Worm (Caenorhabditis elegans) whole organism, young adult: ENCODE data around the gene nep-16.

Experiments used
- B0035.1 ChIP-seq: sonication (generic microtip); optimal IDR thresholded peaks from 2 replicates; lab custom pipeline; 2016; ENCODE audit warnings: missing genetic modification characterization, mild to moderate bottlenecking, missing compliant biosample characterization, missing genotype, missing genetic modification reagents
- C17E4.6 ChIP-seq: fragments of 200-800 bp; sonication (Bioruptor generic); IDR thresholded peaks from 2 replicates; pipeline ENCODE4 v1.3.6; 2022; ENCODE audit warnings: missing genetic modification reagents, missing genetic modification characterization, missing compliant biosample characterization
- F10E7.11 ChIP-seq: sonication (generic microtip); optimal IDR thresholded peaks from 2 replicates; lab custom pipeline; 2017; ENCODE audit warnings: mild to moderate bottlenecking, missing genetic modification characterization, moderate library complexity, missing compliant biosample characterization
- F22D6.2 ChIP-seq: sonication (generic microtip); optimal IDR thresholded peaks from 2 replicates; lab custom pipeline; 2016; ENCODE audit warnings: mild to moderate bottlenecking, missing genetic modification characterization, missing compliant biosample characterization
- F23B12.7 ChIP-seq: sonication (generic microtip); optimal IDR thresholded peaks from 2 replicates; lab custom pipeline; 2017; ENCODE audit warnings: missing genetic modification characterization, mild to moderate bottlenecking, missing compliant biosample characterization, antibody characterized with exemption, moderate library complexity; ENCODE audit not compliant: insufficient read depth
- F39B2.1 ChIP-seq: fragments of 200-800 bp; sonication (Bioruptor generic); IDR thresholded peaks from 2 replicates; pipeline ENCODE4 v1.3.6; 2022; ENCODE audit warnings: missing genetic modification reagents, missing genetic modification characterization, missing compliant biosample characterization
- F55B11.4 ChIP-seq: sonication (generic microtip); optimal IDR thresholded peaks from 2 replicates; lab custom pipeline; 2016; ENCODE audit warnings: missing compliant biosample characterization, missing genetic modification characterization, borderline replicate concordance; ENCODE audit not compliant: insufficient read depth
- K11D2.4 ChIP-seq: fragments of 200-800 bp; sonication (Bioruptor generic); IDR thresholded peaks from 2 replicates; pipeline ENCODE4 v1.3.6; 2022; ENCODE audit warnings: missing genetic modification reagents, missing genetic modification characterization, missing compliant biosample characterization
- K12H6.12 ChIP-seq: fragments of 200-800 bp; sonication (Bioruptor generic); optimal IDR thresholded peaks from 2 replicates; lab custom pipeline; 2018; ENCODE audit warnings: mild to moderate bottlenecking, missing genetic modification characterization, missing compliant biosample characterization
- T26A5.8 ChIP-seq: sonication (generic microtip); optimal IDR thresholded peaks from 2 replicates; lab custom pipeline; 2016; ENCODE audit warnings: missing genetic modification characterization, missing compliant biosample characterization
- Y67H2A.10 ChIP-seq: fragments of 200-800 bp; sonication (Bioruptor generic); conservative IDR thresholded peaks from 2 replicates; pipeline ENCODE4 v1.3.6; 2022; ENCODE audit warnings: missing genetic modification reagents, missing genetic modification characterization, missing compliant biosample characterization
- Y79H2A.3 ChIP-seq: fragments of 200-800 bp; sonication (Bioruptor generic); conservative IDR thresholded peaks from 2 replicates; pipeline ENCODE4 v1.3.6; 2022; ENCODE audit warnings: missing genetic modification reagents, missing genetic modification characterization, missing compliant biosample characterization
- ZK185.1 ChIP-seq: sonication (generic microtip); optimal IDR thresholded peaks from 2 replicates; lab custom pipeline; 2016; ENCODE audit warnings: mild to moderate bottlenecking, missing genetic modification characterization, missing compliant biosample characterization; ENCODE audit not compliant: poor library complexity, severe bottlenecking
- ama-1 ChIP-seq, 3 experiments: fragments of 150-350 bp in 1 of 3; sonication (generic microtip) in 2 of 3; optimal IDR thresholded peaks; 2 replicates each; lab custom pipeline; 2014 to 2018; ENCODE audit warnings: missing biosample characterization in 2 of 3, missing genetic modification characterization in 2 of 3, missing genetic modification reagents in 2 of 3
- atf-7 ChIP-seq: sonication (generic microtip); optimal IDR thresholded peaks from 2 replicates; lab custom pipeline; 2017; ENCODE audit warnings: mild to moderate bottlenecking, missing genetic modification characterization, missing compliant biosample characterization
- athp-1 ChIP-seq: sonication (generic microtip); optimal IDR thresholded peaks from 2 replicates; lab custom pipeline; 2017; ENCODE audit warnings: mild to moderate bottlenecking, missing genetic modification characterization, missing compliant biosample characterization
- cebp-1 ChIP-seq, 2 experiments: fragments of 200-800 bp in 1 of 2; sonication (Bioruptor generic) in 1 of 2; sonication (generic microtip) in 1 of 2; IDR thresholded peaks in 1 of 2; optimal IDR thresholded peaks in 1 of 2; 2 replicates each; pipeline versions ENCODE4 v1.3.6 to Lab custom; 2017 to 2022; ENCODE audit warnings: missing compliant biosample characterization in 2 of 2, missing genetic modification characterization in 2 of 2, mild to moderate bottlenecking in 1 of 2, missing genetic modification reagents in 1 of 2, moderate library complexity in 1 of 2
- cebp-2 ChIP-seq: fragments of 200-800 bp; sonication (Bioruptor generic); IDR thresholded peaks from 2 replicates; pipeline ENCODE4 v1.3.6; 2022; ENCODE audit warnings: missing genetic modification characterization, missing compliant biosample characterization
- die-1 ChIP-seq: sonication (generic microtip); optimal IDR thresholded peaks from 2 replicates; lab custom pipeline; 2016; ENCODE audit warnings: missing genotype, mild to moderate bottlenecking, missing genetic modification characterization, missing compliant biosample characterization
- egl-18 ChIP-seq: fragments of 200-800 bp; sonication (Bioruptor generic); IDR thresholded peaks from 2 replicates; pipeline ENCODE4 v1.3.6; 2022; ENCODE audit warnings: missing genetic modification reagents, missing genetic modification characterization, missing compliant biosample characterization
- ekl-4 ChIP-seq: fragments of 200-800 bp; sonication (Bioruptor generic); IDR thresholded peaks from 2 replicates; pipeline ENCODE4 v1.3.6; 2022; ENCODE audit warnings: missing genetic modification reagents, missing genetic modification characterization, missing compliant biosample characterization
- hmg-1.2 ChIP-seq: fragments of 200-800 bp; sonication (Bioruptor generic); IDR thresholded peaks from 2 replicates; pipeline ENCODE4 v1.3.6; 2022; ENCODE audit warnings: missing genetic modification reagents, missing genetic modification characterization, missing compliant biosample characterization
- lin-35 ChIP-seq, 3 experiments: fragments of 150-350 bp in 2 of 3; sonication (generic microtip) in 1 of 3; optimal IDR thresholded peaks; 2 replicates each; lab custom pipeline; 2014 to 2018; ENCODE audit warnings: missing biosample characterization in 3 of 3, missing genetic modification characterization in 3 of 3, missing genetic modification reagents in 3 of 3
- lin-40 ChIP-seq: sonication (generic microtip); optimal IDR thresholded peaks from 2 replicates; lab custom pipeline; 2016; ENCODE audit warnings: missing genetic modification characterization, mild to moderate bottlenecking, missing compliant biosample characterization, missing genotype, missing genetic modification reagents
- lir-1 ChIP-seq: fragments of 200-800 bp; sonication (Bioruptor generic); conservative IDR thresholded peaks from 2 replicates; pipeline ENCODE4 v1.3.6; 2022; ENCODE audit warnings: missing genetic modification reagents, missing genetic modification characterization, missing compliant biosample characterization
- madf-8 ChIP-seq: fragments of 200-800 bp; sonication (Bioruptor generic); conservative IDR thresholded peaks from 2 replicates; pipeline ENCODE4 v1.3.6; 2022; ENCODE audit warnings: missing genetic modification reagents, missing genetic modification characterization, missing compliant biosample characterization
- mcd-1 ChIP-seq: fragments of 200-800 bp; sonication (Bioruptor generic); IDR thresholded peaks from 2 replicates; pipeline ENCODE4 v1.3.6; 2022; ENCODE audit warnings: missing genetic modification reagents, missing genetic modification characterization, missing compliant biosample characterization
- nfya-2 ChIP-seq: fragments of 200-800 bp; sonication (Bioruptor generic); IDR thresholded peaks from 2 replicates; pipeline ENCODE4 v1.3.6; 2022; ENCODE audit warnings: missing genetic modification reagents, missing genetic modification characterization, missing compliant biosample characterization
- nhr-27 ChIP-seq: fragments of 200-800 bp; sonication (Bioruptor generic); optimal IDR thresholded peaks from 2 replicates; lab custom pipeline; 2018; ENCODE audit warnings: mild to moderate bottlenecking, missing genetic modification characterization, moderate library complexity, missing compliant biosample characterization
- nhr-80 ChIP-seq: sonication (generic microtip); optimal IDR thresholded peaks from 2 replicates; lab custom pipeline; 2016; ENCODE audit warnings: missing genetic modification characterization, missing compliant biosample characterization
- rcor-1 ChIP-seq: fragments of 200-800 bp; sonication (Bioruptor generic); IDR thresholded peaks from 2 replicates; pipeline ENCODE4 v1.3.6; 2022; ENCODE audit warnings: missing genetic modification reagents, missing genetic modification characterization, missing compliant biosample characterization
- rpc-1 ChIP-seq, 2 experiments: fragments of 150-350 bp in 1 of 2; sonication (generic microtip) in 1 of 2; optimal IDR thresholded peaks; 2 replicates each; lab custom pipeline; 2014 to 2018; ENCODE audit warnings: missing biosample characterization in 1 of 2, missing genetic modification characterization in 1 of 2, missing genetic modification reagents in 1 of 2, missing genotype in 1 of 2
- snpc-4 ChIP-seq, 5 experiments: fragments of 150-350 bp in 1 of 5; sonication (generic microtip) in 4 of 5; optimal IDR thresholded peaks; 2 replicates each; lab custom pipeline; 2014 to 2018; ENCODE audit warnings: missing genetic modification characterization in 5 of 5, missing biosample characterization in 3 of 5, antibody characterized with exemption in 2 of 5, mild to moderate bottlenecking in 2 of 5, missing compliant biosample characterization in 2 of 5, missing genotype in 2 of 5, moderate library complexity in 2 of 5, missing genetic modification reagents in 1 of 5
- sptf-2 ChIP-seq: fragments of 200-800 bp; sonication (Bioruptor generic); optimal IDR thresholded peaks from 2 replicates; lab custom pipeline; 2018; ENCODE audit warnings: mild to moderate bottlenecking, missing genetic modification characterization, missing compliant biosample characterization
- tbp1 ChIP-seq: fragments of 200-800 bp; sonication (Bioruptor generic); optimal IDR thresholded peaks from 2 replicates; lab custom pipeline; 2018; ENCODE audit warnings: mild to moderate bottlenecking, missing genetic modification characterization, missing compliant biosample characterization
- ztf-18 ChIP-seq: sonication (generic microtip); optimal IDR thresholded peaks from 2 replicates; lab custom pipeline; 2016; ENCODE audit warnings: missing genotype, mild to moderate bottlenecking, missing genetic modification characterization, missing compliant biosample characterization

The nep-16 gene

DNA sequence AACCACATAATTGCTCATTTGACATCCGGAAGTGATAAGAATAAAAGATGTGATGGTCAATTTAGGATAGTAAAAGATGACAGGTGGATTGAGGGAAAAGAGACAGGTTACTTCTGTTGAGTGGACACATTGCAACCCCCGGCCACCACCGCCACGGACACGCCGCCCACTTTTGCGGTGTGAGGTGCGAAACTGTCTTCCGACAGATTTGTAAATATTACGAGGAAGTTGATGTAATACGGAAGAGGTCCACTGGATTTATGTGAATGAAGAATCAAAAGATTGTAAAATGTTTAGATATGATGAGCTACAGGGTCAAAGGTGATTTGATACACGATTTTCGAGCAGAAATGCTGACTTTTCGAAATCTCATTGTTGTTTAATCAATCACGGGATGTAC lies 31.2 kb upstream of the nep-16 start, which contains the start of gene C08G9.2 (continued):
- TF ChIP-seq F23B12.7 = no peak
- TF ChIP-seq lir-1 (GFP tag; lab: Robert Waterston, UW) = no peak
- TF ChIP-seq, all 124 proteins: peak for 0

DNA sequence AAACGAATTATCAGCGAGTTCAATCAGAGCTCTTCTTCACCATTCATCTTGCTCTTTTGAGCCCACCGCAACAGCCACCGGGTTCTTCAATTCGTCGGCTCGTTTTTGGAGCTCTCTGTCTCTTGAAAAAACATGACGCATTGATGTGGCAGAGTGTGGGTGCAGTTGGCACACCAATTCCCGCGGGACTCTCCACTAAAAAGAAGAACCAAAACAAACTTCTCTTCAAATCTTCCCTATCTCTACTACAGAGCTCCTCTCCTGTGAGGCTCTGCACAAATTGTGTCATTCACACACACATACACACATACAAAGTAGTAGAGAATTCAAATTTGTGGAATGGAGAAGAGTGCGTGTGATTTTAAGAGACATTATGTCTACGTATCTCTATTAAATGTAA lies 21.3 kb upstream of the nep-16 start:
- TF ChIP-seq die-1 (tag; lab: Kevin White, UChicago) = no peak
- TF ChIP-seq mcd-1 (GFP tag; lab: Robert Waterston, UW) = no peak
- no peak for TF ChIP-seq nhr-80 (tag; lab: Kevin White, UChicago)
- no peak for TF ChIP-seq cebp-2 (GFP tag; lab: Robert Waterston, UW)
- TF ChIP-seq ekl-4 (GFP tag; lab: Robert Waterston, UW) = no peak
- no peak for TF ChIP-seq ama-1 (optimal IDR thresholded peaks at IDR 0.05; lab: Kevin White, UChicago)
- no peak for TF ChIP-seq ama-1 (GFP tag; optimal IDR thresholded peaks at IDR 0.05; lab: Kevin White, UChicago)
- TF ChIP-seq ZK185.1 (tag; lab: Kevin White, UChicago) = no peak
- no peak for TF ChIP-seq athp-1 (tag; lab: Kevin White, UChicago)
- TF ChIP-seq nhr-27 (tag; lab: Kevin White, UChicago) = no peak
- TF ChIP-seq madf-8 (GFP tag; lab: Robert Waterston, UW) = no peak
- no peak for TF ChIP-seq Y79H2A.3 (GFP tag; lab: Robert Waterston, UW)
- TF ChIP-seq F55B11.4 (tag; lab: Kevin White, UChicago) = no peak
- TF ChIP-seq T26A5.8 (tag; lab: Kevin White, UChicago) = no peak
- TF ChIP-seq, all 124 proteins: peak for 0

DNA sequence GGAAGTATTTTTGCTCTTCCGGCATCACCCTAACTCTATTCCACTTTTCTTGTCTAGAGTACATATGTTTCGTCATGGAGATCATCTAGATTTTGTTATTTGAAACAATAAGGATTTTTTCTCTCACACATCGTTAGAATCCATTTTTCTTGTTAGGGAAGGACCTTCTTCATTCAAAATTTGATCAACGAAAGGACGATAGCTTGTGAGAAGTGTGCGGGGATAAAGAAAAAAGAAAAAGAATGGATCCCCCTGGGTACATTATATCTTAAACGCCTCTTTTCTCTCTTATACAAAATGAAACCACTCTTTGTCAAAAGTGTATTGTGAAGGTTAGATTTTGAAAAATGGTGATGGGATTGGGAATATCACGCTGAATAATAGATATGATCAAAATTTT lies 19.9 kb upstream of the nep-16 start:
- TF ChIP-seq egl-18 = no peak
- TF ChIP-seq cebp-1 (GFP tag; IDR thresholded peaks at IDR 0.05; lab: Robert Waterston, UW) = no peak
- no peak for TF ChIP-seq cebp-1 (tag; optimal IDR thresholded peaks at IDR 0.05; lab: Kevin White, UChicago)
- TF ChIP-seq lin-35 (GFP tag; optimal IDR thresholded peaks at IDR 0.05; lab: Kevin White, UChicago) = no peak
- no peak for TF ChIP-seq tbp1
- TF ChIP-seq K12H6.12 = no peak
- no peak for TF ChIP-seq F55B11.4 (tag; lab: Kevin White, UChicago)
- TF ChIP-seq die-1 (tag; lab: Kevin White, UChicago) = no peak
- TF ChIP-seq B0035.1 = no peak

DNA sequence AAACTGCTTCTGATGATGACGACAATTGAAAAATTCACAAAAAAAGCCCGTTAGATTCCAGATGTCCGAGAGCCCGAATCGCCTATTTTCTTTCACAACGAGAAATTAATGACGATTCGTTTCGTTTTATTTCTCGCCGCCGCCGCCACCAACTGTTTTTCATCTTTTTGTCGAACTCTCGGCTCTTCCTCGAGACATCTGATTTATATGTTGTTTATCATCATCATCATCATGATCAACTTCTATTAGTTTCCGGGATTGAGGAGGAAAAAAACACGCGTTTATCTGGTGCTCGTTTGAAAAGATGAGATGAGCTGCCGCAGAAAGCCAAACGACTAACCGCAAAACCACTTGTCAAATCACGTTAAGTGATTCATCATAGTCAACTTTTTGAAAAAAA lies 17.8 kb upstream of the nep-16 start:
- TF ChIP-seq F10E7.11 (tag; lab: Kevin White, UChicago) (no peak), K11D2.4 (no peak)

DNA sequence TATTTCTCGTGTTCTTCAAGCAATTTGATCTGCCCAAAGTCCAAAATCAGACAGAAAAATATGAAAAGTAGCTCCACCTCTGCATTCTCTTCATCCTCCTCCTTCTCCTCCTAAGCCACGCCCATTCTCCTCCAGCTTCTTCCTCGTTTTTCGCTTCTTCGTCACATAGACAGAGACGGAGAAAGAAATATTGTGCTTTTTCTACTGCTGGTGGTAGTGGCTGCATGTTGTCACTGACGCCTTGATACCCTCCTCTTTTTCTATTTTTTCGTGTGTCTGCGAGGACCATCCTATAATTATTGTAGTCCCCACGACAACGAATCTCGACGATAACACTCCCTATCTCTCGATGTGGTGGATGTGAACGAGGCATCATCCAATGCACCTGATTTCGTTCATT lies 16.9 kb upstream of the nep-16 start, which contains the start of gene C08G9.1:
TSS of gene C08G9.1 (plus strand) at position 175 of the 400 bp plus-strand sequence.
- TF ChIP-seq cebp-2 (GFP tag; lab: Robert Waterston, UW) = no peak
- no peak for TF ChIP-seq F39B2.1 (GFP tag; lab: Robert Waterston, UW)
- no peak for TF ChIP-seq F22D6.2 (tag; lab: Kevin White, UChicago)

DNA sequence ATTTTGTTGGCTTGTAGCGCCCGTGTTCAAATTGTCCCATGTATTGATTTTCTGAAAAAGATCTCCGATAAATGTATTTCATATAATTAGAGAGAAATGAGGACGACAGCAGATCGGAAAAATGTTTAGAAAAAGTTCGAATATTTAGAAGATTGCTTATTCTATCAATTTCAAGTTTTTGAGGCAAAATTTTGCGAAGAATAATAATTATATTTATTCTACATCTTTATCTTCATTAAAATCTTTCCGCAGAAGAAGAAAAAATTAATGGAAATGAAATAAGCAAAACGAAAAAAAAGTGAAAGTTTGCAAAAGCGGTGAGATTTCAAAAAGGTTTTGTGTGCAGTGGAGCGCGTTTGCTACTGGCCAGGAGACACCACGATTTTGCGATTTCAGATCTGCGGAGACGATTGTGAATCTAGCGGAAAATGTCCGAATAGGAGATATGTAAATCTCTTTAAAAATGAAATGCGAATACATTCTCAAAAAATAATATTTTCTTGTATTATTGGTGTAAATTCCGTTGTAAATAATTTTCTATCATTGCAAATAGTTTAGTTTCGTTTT lies 12.6 kb upstream of the nep-16 start, which contains the start of gene nrde-4:
TSS of gene nrde-4 (minus strand) at position 51 of the 567 bp plus-strand sequence.
- no peak for TF ChIP-seq rpc-1 (optimal IDR thresholded peaks at IDR 0.05; lab: Kevin White, UChicago)
- TF ChIP-seq rpc-1 (tag; optimal IDR thresholded peaks at IDR 0.05; lab: Kevin White, UChicago) = no peak
- TF ChIP-seq C17E4.6 = no peak
- TF ChIP-seq lin-40 = peak; percentile 8
- TF ChIP-seq ztf-18 = peak; percentile 12
- peak; percentile 31; the same call in 1 of the 2 replicates for TF ChIP-seq hmg-1.2 (GFP tag; lab: Robert Waterston, UW)
- TF ChIP-seq snpc-4 (GFP tag; optimal IDR thresholded peaks at IDR 0.05; lab: Kevin White, UChicago) = no peak
- TF ChIP-seq snpc-4 (tag; optimal IDR thresholded peaks at IDR 0.05; lab: Kevin White, UChicago) = peak in 3 of 4 experiments; percentile 15 to 56 (median 52)
- TF ChIP-seq sptf-2 (GFP tag; lab: Kevin White, UChicago) = no peak
- no peak for TF ChIP-seq F10E7.11 (tag; lab: Kevin White, UChicago)
- TF ChIP-seq nfya-2 (GFP tag; lab: Robert Waterston, UW) = no peak
- peak; percentile 51 for TF ChIP-seq nhr-80 (tag; lab: Kevin White, UChicago)
- TF ChIP-seq cebp-1 (GFP tag; IDR thresholded peaks at IDR 0.05; lab: Robert Waterston, UW) = no peak
- TF ChIP-seq cebp-1 (tag; optimal IDR thresholded peaks at IDR 0.05; lab: Kevin White, UChicago) = peak; percentile 54
- no peak for TF ChIP-seq Y67H2A.10
- no peak for TF ChIP-seq atf-7 (tag; lab: Kevin White, UChicago)
- TF ChIP-seq rcor-1 (GFP tag; lab: Robert Waterston, UW) = no peak
